ENCODE assay signal across 2 fruit fly cellular contexts in genomic region chr3R:5998235-5998666, dm6.
TF ChIP-seq lines count a peak whose summit lies in the region.

No protein-coding gene starts in this region.

TF ChIP-seq in whole organism, embryonic, 481 proteins besides CTCF, POLR2A, EP300 and RAD21 (continued from another document and continues in another):
- no peak for TF ChIP-seq CG6791 (GFP tag; IDR thresholded peaks at IDR 0.05; lab: Robert Waterston, UW; ENCODE audit: partially characterized antibody)
- no peak for TF ChIP-seq onecut (GFP tag; IDR thresholded peaks at IDR 0.05; lab: Robert Waterston, UW)
- TF ChIP-seq CG12769 (tag; optimal IDR thresholded peaks at IDR 0.05; lab: Kevin White, UChicago), result no peak
- no peak for TF ChIP-seq seq (GFP tag; IDR thresholded peaks at IDR 0.05; lab: Robert Waterston, UW)
- TF ChIP-seq CG8944 (GFP tag; optimal IDR thresholded peaks at IDR 0.05; lab: Kevin White, UChicago), result peak; percentile 26
- peak; percentile 40 for TF ChIP-seq Max (GFP tag; optimal IDR thresholded peaks at IDR 0.05; lab: Kevin White, UChicago)
- TF ChIP-seq CG4820 (GFP tag; optimal IDR thresholded peaks at IDR 0.05; lab: Kevin White, UChicago), result peak; percentile 36
- no peak for TF ChIP-seq CG14860 (GFP tag; IDR thresholded peaks at IDR 0.05; lab: Robert Waterston, UW; ENCODE audit: partially characterized antibody)
- no peak for TF ChIP-seq CG11398 (GFP tag; optimal IDR thresholded peaks at IDR 0.05; lab: Kevin White, UChicago)
- peak; percentile 54 for TF ChIP-seq ind (GFP tag; optimal IDR thresholded peaks at IDR 0.05; lab: Kevin White, UChicago)
- peak; percentile 21 for TF ChIP-seq CG2116 (GFP tag; optimal IDR thresholded peaks at IDR 0.05; lab: Kevin White, UChicago)
- peak; percentile 70 for TF ChIP-seq Hand (GFP tag; optimal IDR thresholded peaks at IDR 0.05; lab: Kevin White, UChicago)
- peak; percentile 5 for TF ChIP-seq disco-r (GFP tag; optimal IDR thresholded peaks at IDR 0.05; lab: Kevin White, UChicago)
- TF ChIP-seq CG14050 (GFP tag; IDR thresholded peaks at IDR 0.05; lab: Robert Waterston, UW), result no peak
- peak; percentile 9 for TF ChIP-seq Lhr (GFP tag; optimal IDR thresholded peaks at IDR 0.05; lab: Kevin White, UChicago)
- TF ChIP-seq tgo (GFP tag; IDR thresholded peaks at IDR 0.05; lab: Robert Waterston, UW), result peak; percentile 39; the same call in 2 of the 3 replicates
- TF ChIP-seq gro (GFP tag; optimal IDR thresholded peaks at IDR 0.05; lab: Kevin White, UChicago), result no peak
- peak; percentile 61 for TF ChIP-seq CG11504 (tag; optimal IDR thresholded peaks at IDR 0.05; lab: Kevin White, UChicago)
- TF ChIP-seq lov (optimal IDR thresholded peaks at IDR 0.05; lab: Kevin White, UChicago), result no peak
- TF ChIP-seq lov (GFP tag; IDR thresholded peaks at IDR 0.05; lab: Robert Waterston, UW), result no peak
- TF ChIP-seq z (GFP tag; IDR thresholded peaks at IDR 0.05; lab: Robert Waterston, UW), result no peak
- TF ChIP-seq fu2 (GFP tag; optimal IDR thresholded peaks at IDR 0.05; lab: Kevin White, UChicago), result peak; percentile 29
- TF ChIP-seq shn (GFP tag; optimal IDR thresholded peaks at IDR 0.05; lab: Kevin White, UChicago), result peak; percentile 7
- TF ChIP-seq gt (GFP tag; IDR thresholded peaks at IDR 0.05; lab: Robert Waterston, UW), result 0 out of 2 replicates have a peak, but pooled peaks have one; percentile 13
- TF ChIP-seq exex (tag; optimal IDR thresholded peaks at IDR 0.05; lab: Kevin White, UChicago), result no peak
- peak; percentile 95 for TF ChIP-seq Ets65A (GFP tag; lab: Kevin White, UChicago)
- TF ChIP-seq Fer3 (tag; optimal IDR thresholded peaks at IDR 0.05; lab: Kevin White, UChicago), result peak; percentile 35
- peak; percentile 39 for TF ChIP-seq CG10147 (GFP tag; optimal IDR thresholded peaks at IDR 0.05; lab: Kevin White, UChicago)
- no peak for TF ChIP-seq mld (GFP tag; IDR thresholded peaks at IDR 0.05; lab: Robert Waterston, UW; ENCODE audit: partially characterized antibody)
- TF ChIP-seq Dip3 (GFP tag; optimal IDR thresholded peaks at IDR 0.05; lab: Kevin White, UChicago), result peak; percentile 35
- TF ChIP-seq sug (tag; optimal IDR thresholded peaks at IDR 0.05; lab: Kevin White, UChicago), result no peak
- 0 out of 2 replicates have a peak, but pooled peaks have one; percentile 37 for TF ChIP-seq CG3847 (GFP tag; IDR thresholded peaks at IDR 0.05; lab: Robert Waterston, UW)
- peak; percentile 46 for TF ChIP-seq org-1 (GFP tag; optimal IDR thresholded peaks at IDR 0.05; lab: Kevin White, UChicago)
- TF ChIP-seq CG15269 (tag; optimal IDR thresholded peaks at IDR 0.05; lab: Kevin White, UChicago), result peak; percentile 64
- TF ChIP-seq Blimp-1 (GFP tag; optimal IDR thresholded peaks at IDR 0.05; lab: Kevin White, UChicago), result peak; percentile 44
- TF ChIP-seq Chrac-16 (GFP tag; optimal IDR thresholded peaks at IDR 0.05; lab: Kevin White, UChicago), result peak; percentile 18
- peak; percentile 61 for TF ChIP-seq CG7556 (GFP tag; optimal IDR thresholded peaks at IDR 0.05; lab: Kevin White, UChicago)
- TF ChIP-seq Six4 (GFP tag; optimal IDR thresholded peaks at IDR 0.05; lab: Kevin White, UChicago), result no peak
- peak; percentile 44 for TF ChIP-seq Hmr (GFP tag; optimal IDR thresholded peaks at IDR 0.05; lab: Kevin White, UChicago)
- peak; percentile 36 for TF ChIP-seq Asciz (GFP tag; optimal IDR thresholded peaks at IDR 0.05; lab: Kevin White, UChicago)
- TF ChIP-seq tin (GFP tag; optimal IDR thresholded peaks at IDR 0.05; lab: Kevin White, UChicago), result peak; percentile 13
- TF ChIP-seq hth (optimal IDR thresholded peaks at IDR 0.05; lab: Kevin White, UChicago), result no peak
- TF ChIP-seq CG13123 (GFP tag; optimal IDR thresholded peaks at IDR 0.05; lab: Kevin White, UChicago), result peak; percentile 18
- TF ChIP-seq unpg (GFP tag; optimal IDR thresholded peaks at IDR 0.05; lab: Kevin White, UChicago), result peak; percentile 47
- TF ChIP-seq CG10267 (tag; optimal IDR thresholded peaks at IDR 0.05; lab: Kevin White, UChicago), result peak; percentile 43
- no peak for TF ChIP-seq Trl (optimal IDR thresholded peaks at IDR 0.05; lab: Kevin White, UChicago)
- no peak for TF ChIP-seq Trl (GFP tag; optimal IDR thresholded peaks at IDR 0.05; lab: Kevin White, UChicago)
- TF ChIP-seq CG6683 (GFP tag; optimal IDR thresholded peaks at IDR 0.05; lab: Kevin White, UChicago), result peak; percentile 14
- peak in 1 of 2 experiments; percentile 52 for TF ChIP-seq bsh (GFP tag; optimal IDR thresholded peaks at IDR 0.05; lab: Kevin White, UChicago)
- TF ChIP-seq btn (GFP tag; optimal IDR thresholded peaks at IDR 0.05; lab: Kevin White, UChicago), result no peak
- TF ChIP-seq tx (GFP tag; optimal IDR thresholded peaks at IDR 0.05; lab: Kevin White, UChicago), result peak; percentile 60
- peak; percentile 17; the same call in 1 of the 2 replicates for TF ChIP-seq CG9215 (GFP tag; IDR thresholded peaks at IDR 0.05; lab: Robert Waterston, UW)
- TF ChIP-seq zfh1 (GFP tag; IDR thresholded peaks at IDR 0.05; lab: Robert Waterston, UW), result peak; percentile 51; the same call in 1 of the 3 replicates
- TF ChIP-seq CG14965 (GFP tag; optimal IDR thresholded peaks at IDR 0.05; lab: Kevin White, UChicago; ENCODE audit: borderline replicate concordance), result no peak
- peak; percentile 33 for TF ChIP-seq lab (GFP tag; optimal IDR thresholded peaks at IDR 0.05; lab: Kevin White, UChicago)
- TF ChIP-seq CG10654 (GFP tag; optimal IDR thresholded peaks at IDR 0.05; lab: Kevin White, UChicago), result peak; percentile 44
- peak; percentile 26; the same call in 1 of the 2 replicates for TF ChIP-seq CG10366 (GFP tag; IDR thresholded peaks at IDR 0.05; lab: Robert Waterston, UW)
- TF ChIP-seq jing (GFP tag; optimal IDR thresholded peaks at IDR 0.05; lab: Kevin White, UChicago), result no peak
- TF ChIP-seq CG3281 (GFP tag; optimal IDR thresholded peaks at IDR 0.05; lab: Kevin White, UChicago), result peak; percentile 46
- TF ChIP-seq dpn (GFP tag; optimal IDR thresholded peaks at IDR 0.05; lab: Kevin White, UChicago), result peak; percentile 34 to 53
- TF ChIP-seq Ravus (GFP tag; IDR thresholded peaks at IDR 0.05; lab: Robert Waterston, UW), result no peak
- peak; percentile 31 for TF ChIP-seq nerfin-1 (tag; optimal IDR thresholded peaks at IDR 0.05; lab: Kevin White, UChicago)
- TF ChIP-seq tio (GFP tag; optimal IDR thresholded peaks at IDR 0.05; lab: Kevin White, UChicago), result peak; percentile 56
- TF ChIP-seq kay (GFP tag; optimal IDR thresholded peaks at IDR 0.05; lab: Kevin White, UChicago), result no peak
- peak; percentile 12 for TF ChIP-seq eyg (GFP tag; optimal IDR thresholded peaks at IDR 0.05; lab: Kevin White, UChicago)

TF ChIP-seq in whole organism, prepupa, 60 proteins besides CTCF, POLR2A, EP300 and RAD21 (continued from another document):
- no peak for TF ChIP-seq CG6792 (GFP tag; optimal IDR thresholded peaks at IDR 0.05; lab: Kevin White, UChicago)
- peak; percentile 17 for TF ChIP-seq acj6 (GFP tag; optimal IDR thresholded peaks at IDR 0.05; lab: Kevin White, UChicago)
- TF ChIP-seq dac (GFP tag; optimal IDR thresholded peaks at IDR 0.05; lab: Kevin White, UChicago), result no peak
- TF ChIP-seq esn (GFP tag; optimal IDR thresholded peaks at IDR 0.05; lab: Kevin White, UChicago), result peak; percentile 39
- peak; percentile 34 for TF ChIP-seq Hr4 (GFP tag; optimal IDR thresholded peaks at IDR 0.05; lab: Kevin White, UChicago)
- peak; percentile 2 for TF ChIP-seq fd59A (GFP tag; optimal IDR thresholded peaks at IDR 0.05; lab: Kevin White, UChicago)
- TF ChIP-seq fd85E (GFP tag; optimal IDR thresholded peaks at IDR 0.05; lab: Kevin White, UChicago), result no peak
- peak; percentile 2 for TF ChIP-seq CG4318 (GFP tag; optimal IDR thresholded peaks at IDR 0.05; lab: Kevin White, UChicago)
- peak; percentile 32; the same call in 1 of the 3 replicates for TF ChIP-seq CG8119 (GFP tag; IDR thresholded peaks at IDR 0.05; lab: Robert Waterston, UW)
- TF ChIP-seq CG10669 (GFP tag; optimal IDR thresholded peaks at IDR 0.05; lab: Kevin White, UChicago), result peak; percentile 10
- TF ChIP-seq CG15336 (GFP tag; IDR thresholded peaks at IDR 0.05; lab: Robert Waterston, UW), result no peak
- TF ChIP-seq CG32006 (GFP tag; optimal IDR thresholded peaks at IDR 0.05; lab: Kevin White, UChicago), result peak; percentile 57
- no peak for TF ChIP-seq CG34406 (GFP tag; optimal IDR thresholded peaks at IDR 0.05; lab: Kevin White, UChicago)
